Worm (Caenorhabditis elegans): ENCODE measurements around the gene dhs-11.

dhs-11 gene

ce11 chrIII:10624564-10624963, 18.1 kb downstream of the dhs-11 start (continued):
- TF ChIP-seq F49E8.2 (tag; optimal IDR thresholded peaks at IDR 0.05; ENCODE audit: borderline replicate concordance) (peak; percentile 66), ztf-11 (tag; optimal IDR thresholded peaks at IDR 0.05) (no peak), pha-4 (GFP tag; IDR thresholded peaks at IDR 0.05) (peak; percentile 88), pha-4 (tag; optimal IDR thresholded peaks at IDR 0.05) (no peak), zag-1 (tag; optimal IDR thresholded peaks at IDR 0.05) (no peak), dmd-9 (GFP tag; IDR thresholded peaks at IDR 0.05) (peak; percentile 59; the same call in 1 of the 2 replicates), duxl-1 (tag; optimal IDR thresholded peaks at IDR 0.05; ENCODE audit: poor library complexity) (peak; percentile 57), sdz-12 (GFP tag; optimal IDR thresholded peaks at IDR 0.05) (peak; percentile 56), F10B5.3 (tag; optimal IDR thresholded peaks at IDR 0.05) (no peak), nhr-76 (tag; optimal IDR thresholded peaks at IDR 0.05) (no peak), snpc-4 (tag; optimal IDR thresholded peaks at IDR 0.05) (no peak), unc-62 (GFP tag; optimal IDR thresholded peaks at IDR 0.05 in 1 of 2) (no peak), unc-62 (tag; optimal IDR thresholded peaks at IDR 0.05) (no peak), nhr-48 (tag; optimal IDR thresholded peaks at IDR 0.05) (peak; percentile 23), spr-1 (tag; optimal IDR thresholded peaks at IDR 0.05) (peak; percentile 58), T20F7.1 (GFP tag; optimal IDR thresholded peaks at IDR 0.05) (no peak), dmd-8 (GFP tag; IDR thresholded peaks at IDR 0.05) (peak; percentile 94), hlh-11 (tag; optimal IDR thresholded peaks at IDR 0.05) (peak; percentile 26), daf-19 (GFP tag; conservative IDR thresholded peaks at IDR 0.05) (no peak; the same call in 1 of the 2 replicates), nhr-11 (tag; optimal IDR thresholded peaks at IDR 0.05) (no peak), php-3 (GFP tag; IDR thresholded peaks at IDR 0.05) (peak; percentile 74; the same call in 1 of the 2 replicates), madf-5 (GFP tag; IDR thresholded peaks at IDR 0.05) (peak; percentile 69 to 94; a peak in 3 of 4 replicates), ceh-82 (tag; optimal IDR thresholded peaks at IDR 0.05) (no peak)

ce11 chrIII:10621208-10621607, 21.5 kb downstream of the dhs-11 start, which contains the start of the genes lron-10 and hpr-9:
Gene lron-10 (minus strand): TSS chrIII:10621369.
Gene hpr-9 (plus strand): TSS chrIII:10621551.
- TF ChIP-seq rbr-2 (tag; optimal IDR thresholded peaks at IDR 0.05) (peak; percentile 61), sdz-12 (GFP tag; optimal IDR thresholded peaks at IDR 0.05) (peak; percentile 29), zfp-2 (tag; optimal IDR thresholded peaks at IDR 0.05) (no peak), nhr-42 (GFP tag; IDR thresholded peaks at IDR 0.05) (no peak), F26F4.8 (GFP tag; conservative IDR thresholded peaks at IDR 0.05) (no peak), ceh-32 (tag; optimal IDR thresholded peaks at IDR 0.05; ENCODE audit: poor library complexity) (no peak), spr-3 (GFP tag; optimal IDR thresholded peaks at IDR 0.05) (no peak), nhr-25 (tag; optimal IDR thresholded peaks at IDR 0.05; ENCODE audit: borderline replicate concordance, insufficient read depth) (no peak), D1046.2 (GFP tag; IDR thresholded peaks at IDR 0.05) (peak; percentile 19; the same call in 1 of the 2 replicates), saeg-2 (GFP tag; IDR thresholded peaks at IDR 0.05) (no peak), ceh-62 (tag; optimal IDR thresholded peaks at IDR 0.05) (no peak), hmg-1.1 (GFP tag; IDR thresholded peaks at IDR 0.05) (peak; percentile 40), fos-1 (tag; optimal IDR thresholded peaks at IDR 0.05) (no peak), lin-13 (GFP tag; optimal IDR thresholded peaks at IDR 0.05) (no peak), lin-1 (GFP tag; IDR thresholded peaks at IDR 0.05) (peak; percentile 9; the same call in 1 of the 2 replicates), mes-2 (tag; optimal IDR thresholded peaks at IDR 0.05; ENCODE audit: poor library complexity, severe bottlenecking) (peak; percentile 99), ama-1 (optimal IDR thresholded peaks at IDR 0.05) (peak; percentile 3), tra-1 (GFP tag; IDR thresholded peaks at IDR 0.05) (peak; percentile 68; the same call in 1 of the 2 replicates), ceh-20 (GFP tag; IDR thresholded peaks at IDR 0.05) (peak; percentile 74), ces-1 (GFP tag; optimal IDR thresholded peaks at IDR 0.05) (no peak), dmd-6 (GFP tag; IDR thresholded peaks at IDR 0.05) (peak; percentile 80), gei-8 (GFP tag; optimal IDR thresholded peaks at IDR 0.05) (no peak), hlh-30 (tag; optimal IDR thresholded peaks at IDR 0.05; ENCODE audit: insufficient read depth) (peak; percentile 92), ceh-28 (tag; optimal IDR thresholded peaks at IDR 0.05) (no peak), mep-1 (tag; optimal IDR thresholded peaks at IDR 0.05) (peak; percentile 75), R02D3.7 (tag; optimal IDR thresholded peaks at IDR 0.05) (no peak), mdl-1 (tag; optimal IDR thresholded peaks at IDR 0.05) (peak; percentile 51 to 85), nhr-111 (GFP tag; optimal IDR thresholded peaks at IDR 0.05) (peak; percentile 2), dmd-8 (GFP tag; IDR thresholded peaks at IDR 0.05) (0 out of 2 replicates have a peak, but pooled peaks have one; percentile 32), madf-9 (GFP tag; conservative IDR thresholded peaks at IDR 0.05) (peak; percentile 83; the same call in 1 of the 2 replicates)
